Worm (Caenorhabditis elegans): ENCODE data around the gene dot-1.2.

dot-1.2 gene

DNA sequence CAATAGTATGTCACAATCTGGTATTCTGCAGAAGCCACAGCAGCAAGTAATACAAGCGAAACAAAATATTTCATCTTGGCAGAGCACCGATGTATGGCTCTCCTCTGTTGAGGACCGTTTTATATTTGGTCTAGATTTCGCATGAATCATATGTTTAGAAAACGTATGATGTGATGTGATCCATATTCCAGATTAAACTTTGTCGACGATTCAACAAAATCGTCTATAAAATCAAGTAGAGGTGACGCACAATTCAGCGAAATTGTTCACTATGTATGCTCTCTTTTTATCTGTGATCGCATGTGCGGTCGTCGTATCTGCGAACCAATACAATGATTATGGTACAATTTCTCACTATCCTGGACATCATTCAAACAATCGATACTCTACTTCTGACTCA lies 10.7 kb upstream of the dot-1.2 start, which contains the start of the genes Y62H9A.3 and Y62H9A.4:
Gene Y62H9A.3, minus strand, starts transcription at position 101 of the 400 bp plus-strand sequence.
Gene Y62H9A.4, plus strand, starts transcription at position 256 of the 400 bp plus-strand sequence.
- no peak for TF ChIP-seq hnd-1 (tag; optimal IDR thresholded peaks at IDR 0.05)
- no peak for TF ChIP-seq tra-4 (tag; optimal IDR thresholded peaks at IDR 0.05)
- TF ChIP-seq tbx-11 (GFP tag; IDR thresholded peaks at IDR 0.05) = no peak
- TF ChIP-seq F13C5.2 (tag; optimal IDR thresholded peaks at IDR 0.05) = no peak
- TF ChIP-seq B0310.2 (tag; optimal IDR thresholded peaks at IDR 0.05) = no peak
- TF ChIP-seq ceh-13 (GFP tag; optimal IDR thresholded peaks at IDR 0.05) = no peak
- TF ChIP-seq tbx-37 (GFP tag; conservative IDR thresholded peaks at IDR 0.05) = no peak
- TF ChIP-seq ets-7 (tag; optimal IDR thresholded peaks at IDR 0.05) = no peak
- TF ChIP-seq aly-1 (tag; optimal IDR thresholded peaks at IDR 0.05) = no peak
- TF ChIP-seq ceh-36 (tag; optimal IDR thresholded peaks at IDR 0.05) = no peak
- TF ChIP-seq pes-1 (GFP tag; IDR thresholded peaks at IDR 0.05) = no peak
- TF ChIP-seq flt-1 (GFP tag; IDR thresholded peaks at IDR 0.05) = no peak
- TF ChIP-seq sea-1 (GFP tag; conservative IDR thresholded peaks at IDR 0.05) = no peak
- TF ChIP-seq scrt-1 (GFP tag; IDR thresholded peaks at IDR 0.05) = no peak
- TF ChIP-seq hmbx-1 (tag; optimal IDR thresholded peaks at IDR 0.05) = no peak

DNA sequence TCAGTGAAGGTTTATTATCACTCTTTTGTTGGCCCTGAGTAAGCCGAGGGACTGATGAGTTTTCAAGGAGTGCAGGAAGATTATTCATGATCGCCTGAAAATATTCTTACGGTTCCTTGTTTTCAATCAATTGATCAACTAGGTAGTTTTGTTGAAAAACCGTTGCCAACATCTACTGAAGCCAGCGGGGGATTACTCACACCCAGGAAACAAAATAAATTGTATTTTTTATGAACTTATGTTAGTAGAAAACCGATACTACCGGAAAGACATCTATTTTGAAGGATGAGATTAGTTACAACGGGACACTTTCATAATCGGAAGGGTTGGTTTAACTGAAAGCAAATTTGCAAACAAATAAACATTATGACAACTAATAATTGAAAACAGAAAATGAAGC lies 8.9 kb upstream of the dot-1.2 start, which contains the start of gene Y62H9A.2:
Gene Y62H9A.2, minus strand, starts transcription at position 101 of the 400 bp plus-strand sequence.
- TF ChIP-seq ama-1 (optimal IDR thresholded peaks at IDR 0.05) = no peak
- TF ChIP-seq tbx-11 (GFP tag; IDR thresholded peaks at IDR 0.05) = no peak
- no peak for TF ChIP-seq pes-1 (GFP tag; IDR thresholded peaks at IDR 0.05)
- no peak for TF ChIP-seq scrt-1 (GFP tag; IDR thresholded peaks at IDR 0.05)
- no peak for TF ChIP-seq ceh-36 (tag; optimal IDR thresholded peaks at IDR 0.05)
- TF ChIP-seq ets-7 (tag; optimal IDR thresholded peaks at IDR 0.05) = no peak
- TF ChIP-seq flt-1 (GFP tag; IDR thresholded peaks at IDR 0.05) = no peak
- TF ChIP-seq sea-1 (GFP tag; conservative IDR thresholded peaks at IDR 0.05) = no peak
- no peak for TF ChIP-seq hmg-4 (GFP tag; optimal IDR thresholded peaks at IDR 0.05)
- no peak for TF ChIP-seq ceh-13 (GFP tag; optimal IDR thresholded peaks at IDR 0.05)
- TF ChIP-seq F13C5.2 (tag; optimal IDR thresholded peaks at IDR 0.05) = no peak
- TF ChIP-seq tbx-37 (GFP tag; conservative IDR thresholded peaks at IDR 0.05) = no peak
- TF ChIP-seq B0310.2 (tag; optimal IDR thresholded peaks at IDR 0.05) = no peak
- TF ChIP-seq tra-4 (tag; optimal IDR thresholded peaks at IDR 0.05) = no peak
- no peak for TF ChIP-seq hmbx-1 (tag; optimal IDR thresholded peaks at IDR 0.05)
- TF ChIP-seq aly-1 (tag; optimal IDR thresholded peaks at IDR 0.05) = no peak
- TF ChIP-seq hnd-1 (tag; optimal IDR thresholded peaks at IDR 0.05) = no peak

DNA sequence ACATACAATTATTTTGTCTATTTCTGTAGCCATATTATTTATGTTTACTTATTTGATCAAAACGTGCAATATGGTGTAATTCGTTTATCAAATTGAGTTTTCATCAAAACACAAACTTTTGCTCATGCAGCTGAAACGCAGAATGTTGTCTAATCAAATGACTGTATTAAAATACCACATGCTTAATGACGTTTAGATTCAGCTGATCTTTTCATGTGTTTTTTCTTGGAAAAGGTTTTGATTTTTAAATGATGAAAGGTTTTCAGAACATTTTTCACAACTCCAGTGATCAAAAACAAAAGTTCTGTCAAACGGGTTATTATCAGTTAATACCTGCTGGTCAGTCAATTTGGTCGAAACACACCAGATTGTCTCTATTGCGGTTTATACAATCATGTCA lies 6.1 kb upstream of the dot-1.2 start, which contains the start of gene Y62H9A.1:
Gene Y62H9A.1, plus strand, starts transcription at position 282 of the 400 bp plus-strand sequence.
- TF ChIP-seq hmg-4 (GFP tag; optimal IDR thresholded peaks at IDR 0.05) (no peak), aly-1 (tag; optimal IDR thresholded peaks at IDR 0.05) (no peak), ama-1 (optimal IDR thresholded peaks at IDR 0.05) (no peak), B0310.2 (tag; optimal IDR thresholded peaks at IDR 0.05) (no peak), hmbx-1 (tag; optimal IDR thresholded peaks at IDR 0.05) (no peak), scrt-1 (GFP tag; IDR thresholded peaks at IDR 0.05) (no peak), hnd-1 (tag; optimal IDR thresholded peaks at IDR 0.05) (no peak), pes-1 (GFP tag; IDR thresholded peaks at IDR 0.05) (no peak), tbx-37 (GFP tag; conservative IDR thresholded peaks at IDR 0.05) (no peak), F13C5.2 (tag; optimal IDR thresholded peaks at IDR 0.05) (no peak), tra-4 (tag; optimal IDR thresholded peaks at IDR 0.05) (no peak), tbx-11 (GFP tag; IDR thresholded peaks at IDR 0.05) (no peak), sea-1 (GFP tag; conservative IDR thresholded peaks at IDR 0.05) (no peak), flt-1 (GFP tag; IDR thresholded peaks at IDR 0.05) (no peak), ceh-13 (GFP tag; optimal IDR thresholded peaks at IDR 0.05) (no peak), ets-7 (tag; optimal IDR thresholded peaks at IDR 0.05) (no peak), ceh-36 (tag; optimal IDR thresholded peaks at IDR 0.05) (no peak)

ce11 chrX:11872210-11872609 lies 3.0 kb upstream of the dot-1.2 start:
- TF ChIP-seq ama-1 (optimal IDR thresholded peaks at IDR 0.05) = no peak
- TF ChIP-seq pes-1 (GFP tag; IDR thresholded peaks at IDR 0.05) = no peak
- TF ChIP-seq ceh-36 (tag; optimal IDR thresholded peaks at IDR 0.05) = no peak
- TF ChIP-seq flt-1 (GFP tag; IDR thresholded peaks at IDR 0.05) = no peak
- TF ChIP-seq scrt-1 (GFP tag; IDR thresholded peaks at IDR 0.05) = 0 out of 2 replicates have a peak, but pooled peaks have one; percentile 16

- no peak for TF ChIP-seq scrt-1 (GFP tag; IDR thresholded peaks at IDR 0.05)
- no peak for TF ChIP-seq tra-4 (tag; optimal IDR thresholded peaks at IDR 0.05)
- TF ChIP-seq ets-7 (tag; optimal IDR thresholded peaks at IDR 0.05) = peak; percentile 60
- TF ChIP-seq hmg-4 (GFP tag; optimal IDR thresholded peaks at IDR 0.05) = no peak
- no peak for TF ChIP-seq F13C5.2 (tag; optimal IDR thresholded peaks at IDR 0.05)
- TF ChIP-seq pes-1 (GFP tag; IDR thresholded peaks at IDR 0.05) = no peak
Observed at ce11 chrX:11870393-11870792, 1.2 kb upstream of the dot-1.2 start.

ce11 chrX:11865083-11865482 lies 4.1 kb downstream of the dot-1.2 start, which contains the start of gene F54F7.6:
Gene F54F7.6, plus strand, starts transcription at chrX:11865383.
- TF ChIP-seq B0310.2 (tag; optimal IDR thresholded peaks at IDR 0.05) (no peak), scrt-1 (GFP tag; IDR thresholded peaks at IDR 0.05) (no peak), tra-4 (tag; optimal IDR thresholded peaks at IDR 0.05) (no peak), F13C5.2 (tag; optimal IDR thresholded peaks at IDR 0.05) (no peak), tbx-11 (GFP tag; IDR thresholded peaks at IDR 0.05) (no peak), aly-1 (tag; optimal IDR thresholded peaks at IDR 0.05) (no peak), hmg-4 (GFP tag; optimal IDR thresholded peaks at IDR 0.05) (no peak), ceh-13 (GFP tag; optimal IDR thresholded peaks at IDR 0.05) (no peak), hmbx-1 (tag; optimal IDR thresholded peaks at IDR 0.05) (no peak), flt-1 (GFP tag; IDR thresholded peaks at IDR 0.05) (no peak), pes-1 (GFP tag; IDR thresholded peaks at IDR 0.05) (no peak), hnd-1 (tag; optimal IDR thresholded peaks at IDR 0.05) (no peak), ceh-36 (tag; optimal IDR thresholded peaks at IDR 0.05) (no peak), ama-1 (optimal IDR thresholded peaks at IDR 0.05) (no peak), sea-1 (GFP tag; conservative IDR thresholded peaks at IDR 0.05) (no peak), tbx-37 (GFP tag; conservative IDR thresholded peaks at IDR 0.05) (no peak), ets-7 (tag; optimal IDR thresholded peaks at IDR 0.05) (no peak)

- TF ChIP-seq hmbx-1 (tag; optimal IDR thresholded peaks at IDR 0.05) (no peak), flt-1 (GFP tag; IDR thresholded peaks at IDR 0.05) (no peak), ama-1 (optimal IDR thresholded peaks at IDR 0.05) (no peak), ets-7 (tag; optimal IDR thresholded peaks at IDR 0.05) (no peak), B0310.2 (tag; optimal IDR thresholded peaks at IDR 0.05) (no peak), tbx-37 (GFP tag; conservative IDR thresholded peaks at IDR 0.05) (no peak), tra-4 (tag; optimal IDR thresholded peaks at IDR 0.05) (no peak), hmg-4 (GFP tag; optimal IDR thresholded peaks at IDR 0.05) (no peak), aly-1 (tag; optimal IDR thresholded peaks at IDR 0.05) (no peak), sea-1 (GFP tag; conservative IDR thresholded peaks at IDR 0.05) (no peak), ceh-13 (GFP tag; optimal IDR thresholded peaks at IDR 0.05) (no peak)
Observed at ce11 chrX:11863307-11863706, 5.9 kb downstream of the dot-1.2 start, which contains the start of gene F54F7.10. Gene F54F7.10, plus strand, starts transcription at chrX:11863607.

Data from whole organism, early embryonic.